Worm (Caenorhabditis elegans): Measurements from ENCODE around the gene gipc-1.

gipc-1 gene

ce11 chrIII:4842173-4842572, 28.4 kb upstream of the gipc-1 start, which contains the start of gene clec-156:
TSS of gene clec-156 (minus strand) at chrIII:4842273.
- TF ChIP-seq unc-39 (tag; optimal IDR thresholded peaks at IDR 0.05) (no peak), aly-2 (tag; optimal IDR thresholded peaks at IDR 0.05) (no peak), ztf-11 (tag; optimal IDR thresholded peaks at IDR 0.05) (no peak), ztf-4 (tag; optimal IDR thresholded peaks at IDR 0.05) (no peak), mdl-1 (tag; optimal IDR thresholded peaks at IDR 0.05) (no peak), nhr-11 (tag; optimal IDR thresholded peaks at IDR 0.05) (no peak), nhr-12 (tag; optimal IDR thresholded peaks at IDR 0.05) (no peak), egl-5 (tag; optimal IDR thresholded peaks at IDR 0.05) (no peak), pqm-1 (tag; optimal IDR thresholded peaks at IDR 0.05) (no peak), ceh-9 (tag; optimal IDR thresholded peaks at IDR 0.05) (no peak), lin-39 (tag; optimal IDR thresholded peaks at IDR 0.05) (no peak)

- TF ChIP-seq ZK546.5 (tag; optimal IDR thresholded peaks at IDR 0.05) (no peak), nhr-25 (tag; optimal IDR thresholded peaks at IDR 0.05) (no peak), egl-27 (tag; optimal IDR thresholded peaks at IDR 0.05) (no peak), sea-2 (GFP tag; optimal IDR thresholded peaks at IDR 0.05) (no peak), ama-1 (optimal IDR thresholded peaks at IDR 0.05) (no peak), elt-3 (tag; optimal IDR thresholded peaks at IDR 0.05) (no peak), pha-4 (tag; optimal IDR thresholded peaks at IDR 0.05) (no peak), mdl-1 (tag; optimal IDR thresholded peaks at IDR 0.05) (no peak), fkh-2 (tag; optimal IDR thresholded peaks at IDR 0.05) (no peak), zag-1 (tag; optimal IDR thresholded peaks at IDR 0.05) (no peak), nhr-28 (tag; optimal IDR thresholded peaks at IDR 0.05) (no peak), jun-1 (tag; optimal IDR thresholded peaks at IDR 0.05) (no peak), lin-15B (tag; optimal IDR thresholded peaks at IDR 0.05) (no peak)
These were observed 26.3 kb upstream of the gipc-1 start, which contains the start of the genes clec-157 and fkh-5 for ce11 chrIII:4844327-4844726. TSS of gene clec-157 (minus strand) at chrIII:4844427. TSS of gene fkh-5 (plus strand) at chrIII:4844662.

ce11 chrIII:4849739-4850138, 20.8 kb upstream of the gipc-1 start, which contains the start of gene nonu-1:
TSS of gene nonu-1 (minus strand) at chrIII:4849907.
- TF ChIP-seq skn-1 (tag; optimal IDR thresholded peaks at IDR 0.05) (no peak), fkh-10 (GFP tag; optimal IDR thresholded peaks at IDR 0.05) (no peak)

ce11 chrIII:4850139-4850538, 20.4 kb upstream of the gipc-1 start, which contains the start of gene F26A1.1:
TSS of gene F26A1.1 (plus strand) at chrIII:4850507.
- TF ChIP-seq pha-4 (tag; optimal IDR thresholded peaks at IDR 0.05) (peak; percentile 71), unc-62 (GFP tag; optimal IDR thresholded peaks at IDR 0.05) (no peak), nhr-23 (tag; optimal IDR thresholded peaks at IDR 0.05) (no peak), nfya-1 (tag; optimal IDR thresholded peaks at IDR 0.05; ENCODE audit: insufficient read depth) (peak; percentile 31), aly-2 (tag; optimal IDR thresholded peaks at IDR 0.05) (no peak), ama-1 (optimal IDR thresholded peaks at IDR 0.05) (no peak), fkh-10 (GFP tag; optimal IDR thresholded peaks at IDR 0.05) (no peak), skn-1 (tag; optimal IDR thresholded peaks at IDR 0.05) (peak; percentile 45), lin-15B (tag; optimal IDR thresholded peaks at IDR 0.05) (peak; percentile 24)

ce11 chrIII:4852025-4852424, 18.6 kb upstream of the gipc-1 start, which contains the start of gene ced-4:
TSS of gene ced-4 (plus strand) at chrIII:4852325.
- TF ChIP-seq nhr-28 (tag; optimal IDR thresholded peaks at IDR 0.05) (no peak), fkh-2 (tag; optimal IDR thresholded peaks at IDR 0.05) (no peak), lin-39 (tag; optimal IDR thresholded peaks at IDR 0.05) (no peak), ztf-4 (tag; optimal IDR thresholded peaks at IDR 0.05) (no peak), eor-1 (tag; optimal IDR thresholded peaks at IDR 0.05) (no peak), lin-15B (tag; optimal IDR thresholded peaks at IDR 0.05) (no peak), nhr-25 (tag; optimal IDR thresholded peaks at IDR 0.05) (no peak), unc-62 (GFP tag; optimal IDR thresholded peaks at IDR 0.05) (no peak), lsy-12 (tag; optimal IDR thresholded peaks at IDR 0.05) (no peak), aly-2 (tag; optimal IDR thresholded peaks at IDR 0.05) (no peak), tbx-2 (tag; optimal IDR thresholded peaks at IDR 0.05) (no peak), daf-12 (tag; optimal IDR thresholded peaks at IDR 0.05) (no peak), ZK546.5 (tag; optimal IDR thresholded peaks at IDR 0.05) (no peak), ztf-11 (tag; optimal IDR thresholded peaks at IDR 0.05) (no peak), R02D3.7 (tag; optimal IDR thresholded peaks at IDR 0.05) (no peak)
